Worm (Caenorhabditis elegans) whole organism, mixed stage, embryonic: ENCODE results near the gene math-39.
A peak's percentile ranks its signal among the peaks of the same experiment; 100 is the strongest.
"Not testable (repeated sequence)": the region's sequence is repeated elsewhere in the genome, so short reads cannot be mapped to it uniquely, and the experiment has no call there.

Experiments used
- M03D4.4 ChIP-seq: sonication (generic microtip); optimal IDR thresholded peaks from 2 replicates; lab custom pipeline; 2017; ENCODE audit warnings: mild to moderate bottlenecking, missing genetic modification characterization, missing compliant biosample characterization
- bed-3 ChIP-seq: fragments of 200-800 bp; sonication (Bioruptor generic); optimal IDR thresholded peaks from 3 replicates; lab custom pipeline; 2018; ENCODE audit warnings: mild to moderate bottlenecking, missing genetic modification characterization, moderate library complexity, missing compliant biosample characterization
- blmp-1 ChIP-seq: fragments of 150-350 bp; optimal IDR thresholded peaks from 2 replicates; lab custom pipeline; 2014; ENCODE audit warnings: missing biosample characterization, missing genetic modification characterization
- ceh-83 ChIP-seq: fragments of 200-800 bp; sonication (Bioruptor generic); optimal IDR thresholded peaks from 2 replicates; lab custom pipeline; 2018; ENCODE audit warnings: mild to moderate bottlenecking, missing genetic modification characterization, missing compliant biosample characterization
- ces-1 ChIP-seq: fragments of 150-350 bp; optimal IDR thresholded peaks from 2 replicates; lab custom pipeline; 2014; ENCODE audit warnings: missing biosample characterization, missing genetic modification reagents, missing genetic modification characterization
- elt-1 ChIP-seq: sonication (generic microtip); optimal IDR thresholded peaks from 2 replicates; lab custom pipeline; 2017; ENCODE audit warnings: missing genetic modification characterization, mild to moderate bottlenecking, missing compliant biosample characterization, antibody characterized with exemption, moderate library complexity, borderline replicate concordance; ENCODE audit not compliant: insufficient read depth
- elt-3 ChIP-seq: fragments of 150-350 bp; optimal IDR thresholded peaks from 2 replicates; lab custom pipeline; 2014; ENCODE audit warnings: missing biosample characterization, missing genetic modification characterization
- flh-1 ChIP-seq: fragments of 200-800 bp; sonication (Bioruptor generic); optimal IDR thresholded peaks from 2 replicates; lab custom pipeline; 2018; ENCODE audit warnings: mild to moderate bottlenecking, missing genetic modification characterization, moderate library complexity, missing compliant biosample characterization
- ham-2 ChIP-seq: fragments of 200-800 bp; sonication (Bioruptor generic); optimal IDR thresholded peaks from 2 replicates; lab custom pipeline; 2018; ENCODE audit warnings: mild to moderate bottlenecking, missing genetic modification characterization, missing compliant biosample characterization
- hlh-1 ChIP-seq: fragments of 150-350 bp; optimal IDR thresholded peaks from 2 replicates; lab custom pipeline; 2014; ENCODE audit warnings: missing biosample characterization, missing genetic modification reagents, missing genetic modification characterization
- lin-13 ChIP-seq: fragments of 150-350 bp; optimal IDR thresholded peaks from 2 replicates; lab custom pipeline; 2014; ENCODE audit warnings: missing biosample characterization, missing genetic modification characterization
- lin-32 ChIP-seq: fragments of 200-800 bp; sonication (Bioruptor generic); optimal IDR thresholded peaks from 2 replicates; lab custom pipeline; 2018; ENCODE audit warnings: mild to moderate bottlenecking, missing genetic modification characterization, missing compliant biosample characterization
- lsy-2 ChIP-seq: fragments of 150-350 bp; optimal IDR thresholded peaks from 2 replicates; lab custom pipeline; 2014; ENCODE audit warnings: missing biosample characterization, missing genetic modification characterization
- mab-5 ChIP-seq: fragments of 150-350 bp; optimal IDR thresholded peaks from 2 replicates; lab custom pipeline; 2014; ENCODE audit warnings: missing biosample characterization, missing genetic modification characterization
- mep-1 ChIP-seq: fragments of 150-350 bp; optimal IDR thresholded peaks from 2 replicates; lab custom pipeline; 2017; ENCODE audit warnings: missing biosample characterization, missing genetic modification reagents, missing genetic modification characterization, inconsistent platforms
- nhr-237 ChIP-seq: fragments of 150-350 bp; optimal IDR thresholded peaks from 2 replicates; lab custom pipeline; 2014; ENCODE audit warnings: missing biosample characterization, missing genetic modification characterization
- nhr-28 ChIP-seq: fragments of 150-350 bp; optimal IDR thresholded peaks from 2 replicates; lab custom pipeline; 2014; ENCODE audit warnings: missing biosample characterization, missing genetic modification characterization
- nhr-76 ChIP-seq: sonication (generic microtip); optimal IDR thresholded peaks from 2 replicates; lab custom pipeline; 2017; ENCODE audit warnings: missing biosample characterization, missing genetic modification characterization
- pha-4 ChIP-seq: fragments of 150-350 bp; optimal IDR thresholded peaks from 2 replicates; lab custom pipeline; 2018; ENCODE audit warnings: missing biosample characterization, missing genetic modification reagents, missing genetic modification characterization
- sem-2 ChIP-seq: fragments of 200-800 bp; sonication (Bioruptor generic); optimal IDR thresholded peaks from 2 replicates; lab custom pipeline; 2018; ENCODE audit warnings: mild to moderate bottlenecking, missing genetic modification characterization, missing compliant biosample characterization
- snpc-4 ChIP-seq: fragments of 150-350 bp; optimal IDR thresholded peaks from 2 replicates; lab custom pipeline; 2014; ENCODE audit warnings: missing biosample characterization, missing genetic modification characterization
- sptf-1 ChIP-seq: sonication (generic microtip); optimal IDR thresholded peaks from 2 replicates; lab custom pipeline; 2017; ENCODE audit warnings: mild to moderate bottlenecking, missing genetic modification characterization, moderate library complexity, missing compliant biosample characterization
- tbx-8 ChIP-seq: fragments of 200-800 bp; sonication (Bioruptor generic); optimal IDR thresholded peaks from 2 replicates; lab custom pipeline; 2018; ENCODE audit warnings: mild to moderate bottlenecking, missing genetic modification characterization, moderate library complexity, missing compliant biosample characterization
- unc-120 ChIP-seq: sonication (generic microtip); optimal IDR thresholded peaks from 2 replicates; lab custom pipeline; 2017; ENCODE audit warnings: missing genetic modification characterization, missing compliant biosample characterization; ENCODE audit not compliant: poor library complexity, severe bottlenecking
- zip-8 ChIP-seq: fragments of 150-350 bp; optimal IDR thresholded peaks from 2 replicates; lab custom pipeline; 2014; ENCODE audit warnings: missing biosample characterization, missing genetic modification characterization
- ztf-11 ChIP-seq: fragments of 150-350 bp; optimal IDR thresholded peaks from 2 replicates; lab custom pipeline; 2014; ENCODE audit warnings: missing biosample characterization, missing genetic modification characterization

math-39 gene

DNA sequence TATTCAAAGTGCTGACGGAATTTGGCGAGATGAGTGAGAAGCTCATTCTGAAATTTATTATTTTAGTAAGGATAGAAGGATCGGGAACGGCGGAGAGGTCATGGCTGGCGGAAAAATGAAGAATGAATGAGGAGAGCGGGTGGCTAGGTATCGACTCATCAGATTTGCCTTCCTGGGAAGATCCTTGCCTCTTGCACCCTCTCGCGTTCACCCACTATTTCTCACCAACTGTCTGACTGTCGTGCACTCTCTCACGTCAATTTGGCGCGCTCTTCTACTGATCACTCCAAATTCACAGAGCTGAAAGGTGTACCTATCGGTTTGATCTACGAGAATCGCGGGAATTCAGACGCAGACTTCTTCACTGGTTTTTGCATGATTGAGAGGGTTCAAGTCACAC is 16.0 kb downstream of the math-39 start, which contains the start of gene fbxb-97:
Gene fbxb-97 (minus strand): TSS at position 53 of the 400 bp plus-strand sequence.
- TF ChIP-seq lin-32 (no peak), unc-120 (peak; percentile 51)

DNA sequence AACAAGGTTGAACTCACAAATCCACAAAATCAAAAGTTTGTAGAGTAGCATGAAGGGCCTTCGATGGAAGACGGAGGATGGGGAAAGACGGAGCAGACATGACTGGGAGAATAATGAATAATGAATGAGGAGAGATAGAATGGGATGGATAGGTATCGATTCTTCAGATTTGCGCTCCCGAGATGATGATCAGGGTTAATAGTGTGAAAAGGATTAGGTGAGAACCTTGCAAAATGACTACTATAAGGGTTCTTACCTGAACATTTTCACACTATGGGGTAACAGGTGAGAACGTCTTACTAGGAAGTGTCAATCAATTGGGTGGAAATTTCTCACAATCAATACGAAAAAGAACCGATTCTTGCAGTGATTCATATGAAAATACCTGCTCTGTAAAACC is 18.2 kb downstream of the math-39 start, which contains the start of gene fbxb-96:
Gene fbxb-96 (minus strand): TSS at position 101 of the 400 bp plus-strand sequence.
- TF ChIP-seq tbx-8 (GFP tag; lab: Kevin White, UChicago): no peak
- TF ChIP-seq nhr-237 (tag; lab: Kevin White, UChicago): no peak

DNA sequence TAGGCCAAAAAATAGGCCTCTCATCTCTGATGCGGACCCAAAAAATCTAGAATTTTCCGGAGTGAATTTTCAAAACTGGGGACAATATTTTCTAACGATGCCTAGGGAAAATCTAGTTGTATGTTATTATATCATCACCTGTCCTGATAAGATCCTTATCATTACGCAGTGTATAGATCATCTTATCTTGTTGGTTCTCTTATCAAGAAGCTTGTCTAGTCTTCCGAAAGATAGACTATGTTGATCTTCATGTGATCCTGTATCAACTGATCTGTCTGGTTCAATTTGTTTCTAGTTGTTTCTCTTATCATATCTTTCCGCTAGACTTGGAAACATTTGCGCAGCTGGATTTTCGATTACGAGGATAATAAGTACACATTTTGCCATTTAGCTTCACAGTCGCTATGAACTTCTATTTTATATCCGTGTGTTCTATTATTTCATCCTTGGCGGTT is 18.7 kb downstream of the math-39 start, which contains the start of gene C52E2.3:
Gene C52E2.3 (plus strand): TSS at position 405 of the 455 bp plus-strand sequence.
- TF ChIP-seq blmp-1 (tag; lab: Kevin White, UChicago) (no peak), elt-1 (tag; lab: Kevin White, UChicago) (peak; percentile 62), zip-8 (tag; lab: Kevin White, UChicago) (no peak), ceh-83 (GFP tag; lab: Kevin White, UChicago) (no peak), elt-3 (tag; lab: Kevin White, UChicago) (peak; percentile 85), lsy-2 (tag; lab: Kevin White, UChicago) (no peak), nhr-76 (no peak), mab-5 (no peak), lin-13 (no peak), M03D4.4 (tag; lab: Kevin White, UChicago) (no peak), lin-32 (no peak), ztf-11 (tag; lab: Kevin White, UChicago) (no peak), ham-2 (GFP tag; lab: Kevin White, UChicago) (no peak), sem-2 (GFP tag; lab: Kevin White, UChicago) (no peak)

DNA sequence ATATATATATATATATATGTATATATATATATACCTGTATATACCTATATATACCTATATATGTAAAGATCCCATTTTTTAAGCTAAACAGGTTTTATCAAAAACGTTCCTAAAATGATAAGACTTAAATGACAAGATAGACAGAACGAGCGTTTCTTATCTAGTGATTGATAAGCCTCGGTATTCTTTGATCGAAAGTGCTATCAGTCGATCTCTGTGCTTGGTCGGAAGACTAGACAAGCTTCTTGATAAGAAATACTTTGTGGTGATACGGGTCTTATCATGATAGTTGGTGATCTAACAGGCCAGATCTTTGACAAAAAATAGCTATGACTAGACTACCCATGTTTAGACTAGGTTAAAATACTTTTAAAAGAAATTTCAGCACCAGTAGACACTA is 19.6 kb downstream of the math-39 start:
- no peak for TF ChIP-seq lin-13
- no peak for TF ChIP-seq pha-4
- TF ChIP-seq lin-32: no peak
- no peak for TF ChIP-seq mab-5

DNA sequence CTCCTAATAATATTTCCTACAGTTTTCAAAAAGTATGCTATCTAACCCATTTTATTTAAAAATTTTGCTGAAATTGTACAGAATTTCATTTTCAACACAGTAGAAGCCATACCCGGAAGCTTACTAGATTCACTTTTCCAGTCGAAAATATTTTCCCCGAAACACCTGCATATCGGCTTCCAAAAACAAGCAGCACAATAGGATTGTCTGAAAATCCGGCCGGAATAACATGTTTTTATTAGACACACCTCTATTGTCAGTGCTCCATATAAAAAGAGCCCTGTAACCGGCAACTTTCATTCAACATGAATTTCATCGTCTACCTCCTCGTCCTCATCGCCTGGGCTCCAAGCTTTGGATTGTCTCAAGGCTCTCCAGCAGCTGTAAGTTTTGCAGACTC is 20.4 kb downstream of the math-39 start, which contains the start of gene C52E2.2:
Gene C52E2.2 (plus strand): TSS at position 301 of the 400 bp plus-strand sequence.
- no peak for TF ChIP-seq elt-3 (tag; lab: Kevin White, UChicago)
- TF ChIP-seq nhr-28 (tag; lab: Kevin White, UChicago): no peak
- no peak for TF ChIP-seq ces-1 (GFP tag; lab: Kevin White, UChicago)
- TF ChIP-seq sptf-1 (tag; lab: Kevin White, UChicago): no peak
- no peak for TF ChIP-seq unc-120
- no peak for TF ChIP-seq snpc-4 (tag; lab: Kevin White, UChicago)
- no peak for TF ChIP-seq hlh-1

DNA sequence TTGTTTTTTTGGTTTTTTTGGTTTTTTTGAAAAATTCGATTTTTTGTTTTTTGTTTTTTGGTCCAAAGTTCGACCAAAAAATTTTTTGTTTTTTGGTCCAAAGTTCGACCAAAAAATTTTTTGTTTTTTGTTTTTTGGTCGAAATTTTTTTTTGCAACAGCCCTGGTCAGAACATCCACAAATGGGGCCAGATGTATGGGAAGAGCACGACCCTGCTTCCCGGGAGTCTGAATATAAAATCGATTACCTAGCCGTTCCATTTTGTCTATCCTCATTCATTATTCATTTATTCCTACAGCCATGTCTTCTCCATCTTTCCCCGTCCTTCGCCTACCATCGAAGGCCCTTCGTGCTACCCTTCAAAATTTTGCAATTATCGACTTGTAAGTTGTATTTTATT is 22.0 kb downstream of the math-39 start, which contains the start of gene fbxb-95:
Gene fbxb-95 (plus strand): TSS at position 301 of the 400 bp plus-strand sequence.
- TF ChIP-seq flh-1 (GFP tag; lab: Kevin White, UChicago); lin-13; bed-3: not testable (repeated sequence)

DNA sequence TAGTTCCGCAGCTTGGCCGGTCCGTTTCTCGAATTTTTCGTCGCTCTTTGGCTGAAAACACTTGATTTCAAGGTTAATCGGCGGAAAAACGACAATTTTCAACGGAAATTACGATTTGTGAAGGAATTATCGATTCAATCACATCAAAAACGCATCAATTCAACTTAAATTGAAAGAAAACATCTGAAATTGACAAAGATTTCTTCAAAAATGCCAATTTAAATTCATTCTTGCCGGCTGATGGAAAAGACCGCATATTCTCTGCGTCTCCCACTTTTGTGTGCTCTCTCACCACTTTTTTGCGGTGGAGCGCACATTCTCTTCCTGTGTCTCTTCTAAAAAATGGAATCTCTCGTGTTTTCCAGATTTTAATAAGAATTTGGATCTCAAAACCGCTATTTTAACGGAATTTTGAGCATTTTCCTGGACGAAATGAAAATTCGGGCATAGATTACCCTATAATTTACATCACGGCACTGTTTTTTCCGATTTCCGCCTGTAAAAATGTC is 29.2 kb downstream of the math-39 start, which contains the start of gene C16C4.18:
Gene C16C4.18 (minus strand): TSS at position 51 of the 509 bp plus-strand sequence.
- TF ChIP-seq mep-1 (tag; lab: Kevin White, UChicago): peak; percentile 2

DNA sequence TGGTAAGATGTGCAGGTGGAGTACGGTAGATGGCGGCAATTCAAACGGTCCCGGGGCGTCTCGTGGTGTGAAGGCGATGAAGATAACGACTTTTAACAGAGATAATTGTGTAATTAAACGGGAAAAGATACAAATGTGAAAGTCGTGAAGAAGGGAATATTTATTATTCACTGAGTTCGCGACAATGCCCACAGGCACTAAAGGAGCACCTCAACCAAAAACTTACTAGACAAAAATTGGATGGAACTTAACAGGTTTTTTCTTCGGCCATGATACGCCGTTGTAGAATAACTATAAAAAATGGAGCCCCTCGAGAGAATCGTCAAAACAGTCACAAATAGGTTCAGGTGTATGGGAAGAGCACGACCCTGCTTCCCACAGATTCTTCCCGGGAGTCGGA is 30.2 kb downstream of the math-39 start, which contains the start of gene fbxb-98:
Gene fbxb-98 (plus strand): TSS at position 301 of the 400 bp plus-strand sequence.
- not testable (repeated sequence) for TF ChIP-seq lsy-2 (tag; lab: Kevin White, UChicago); nhr-76; unc-120
